Worm (Caenorhabditis elegans): ENCODE data around the gene T10G3.2.

The T10G3.2 gene

DNA sequence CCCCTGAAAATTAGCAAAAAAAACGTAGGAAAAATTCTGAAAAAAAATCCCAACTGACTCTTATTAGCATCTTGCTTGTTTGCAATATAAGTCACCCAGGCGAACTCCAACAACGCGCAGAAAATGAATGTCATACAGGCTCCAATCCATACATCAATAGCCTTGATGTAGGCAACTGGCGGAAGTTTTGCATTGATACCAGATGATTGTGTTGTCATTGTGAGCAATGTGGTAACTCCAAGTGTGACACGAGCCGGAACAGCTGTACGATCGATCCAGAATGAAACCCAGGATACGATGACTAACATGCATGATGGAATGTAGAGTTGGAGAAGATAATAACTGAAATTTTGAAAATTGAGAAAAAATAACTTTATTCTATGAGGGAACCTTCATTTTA, 19.6 kb upstream of the T10G3.2 start:
- TF ChIP-seq C16A3.4 (tag; optimal IDR thresholded peaks at IDR 0.05) = no peak
- no peak for TF ChIP-seq pax-3 (tag; optimal IDR thresholded peaks at IDR 0.05)
- no peak for TF ChIP-seq nhr-19 (GFP tag; conservative IDR thresholded peaks at IDR 0.05)
- TF ChIP-seq alr-1 (tag; optimal IDR thresholded peaks at IDR 0.05; ENCODE audit: borderline replicate concordance) = no peak
- no peak for TF ChIP-seq unc-98 (GFP tag; IDR thresholded peaks at IDR 0.05)
- TF ChIP-seq lin-35 (GFP tag; optimal IDR thresholded peaks at IDR 0.05) = no peak
- TF ChIP-seq hpl-2 (GFP tag; optimal IDR thresholded peaks at IDR 0.05) = no peak
- TF ChIP-seq lin-15B (tag; optimal IDR thresholded peaks at IDR 0.05) = no peak
- no peak for TF ChIP-seq blmp-1 (tag; optimal IDR thresholded peaks at IDR 0.05)

DNA sequence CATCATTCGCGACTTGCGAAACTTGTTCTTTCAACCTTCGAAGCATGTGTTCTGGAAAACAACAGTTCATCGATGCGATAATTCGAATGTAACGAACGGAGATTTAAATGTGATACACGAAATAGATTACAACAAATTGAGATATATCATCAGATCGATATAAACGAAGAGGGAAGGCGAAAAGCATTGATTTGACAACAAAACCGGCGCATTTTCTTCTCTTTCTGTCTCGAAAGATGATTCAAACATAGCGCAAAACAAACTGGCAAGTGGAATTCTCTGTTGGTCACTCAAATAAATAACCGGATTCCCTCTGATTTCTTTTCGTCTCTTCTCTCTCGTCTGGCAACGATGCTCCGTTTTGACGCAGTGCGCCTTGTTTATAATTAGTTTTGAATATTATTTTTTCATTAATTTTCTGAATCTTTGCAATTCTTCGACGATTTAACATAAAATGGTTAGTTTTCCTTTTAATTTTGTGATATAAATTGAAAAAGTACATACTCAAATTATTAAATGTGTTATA, 17.7 kb upstream of the T10G3.2 start, which contains the start of the genes eea-1 and gut-2:
Gene eea-1, minus strand, starts transcription at position 51 of the 526 bp plus-strand sequence.
Gene gut-2, plus strand, starts transcription at position 369 of the 526 bp plus-strand sequence.
- TF ChIP-seq egl-27 (tag; optimal IDR thresholded peaks at IDR 0.05) (no peak), lin-39 (tag; optimal IDR thresholded peaks at IDR 0.05) (no peak), C34B4.2 (tag; optimal IDR thresholded peaks at IDR 0.05) (no peak), unc-86 (tag; optimal IDR thresholded peaks at IDR 0.05) (no peak), F16B12.6 (tag; optimal IDR thresholded peaks at IDR 0.05) (peak; percentile 37), tbx-2 (tag; optimal IDR thresholded peaks at IDR 0.05) (peak; percentile 65), lsy-2 (tag; optimal IDR thresholded peaks at IDR 0.05) (peak; percentile 80 to 81), efl-1 (optimal IDR thresholded peaks at IDR 0.05) (peak; percentile 67 to 76), efl-1 (GFP tag; optimal IDR thresholded peaks at IDR 0.05 in 1 of 2) (peak; percentile 71 to 91), mab-9 (GFP tag; IDR thresholded peaks at IDR 0.05) (no peak), hlh-17 (GFP tag; optimal IDR thresholded peaks at IDR 0.05; ENCODE audit: borderline replicate concordance) (no peak), nhr-77 (tag; optimal IDR thresholded peaks at IDR 0.05) (peak; percentile 51), nhr-76 (tag; optimal IDR thresholded peaks at IDR 0.05) (no peak), snu-23 (GFP tag; optimal IDR thresholded peaks at IDR 0.05) (peak; percentile 88), ces-1 (GFP tag; optimal IDR thresholded peaks at IDR 0.05) (no peak), C04F5.9 (tag; optimal IDR thresholded peaks at IDR 0.05) (no peak), unc-98 (GFP tag; IDR thresholded peaks at IDR 0.05) (no peak), pqm-1 (tag; optimal IDR thresholded peaks at IDR 0.05) (no peak), ztf-11 (tag; optimal IDR thresholded peaks at IDR 0.05) (no peak), rnt-1 (tag; optimal IDR thresholded peaks at IDR 0.05) (peak; percentile 76), dsc-1 (tag; optimal IDR thresholded peaks at IDR 0.05) (peak; percentile 44), ceh-88 (GFP tag; IDR thresholded peaks at IDR 0.05) (no peak), nhr-12 (tag; optimal IDR thresholded peaks at IDR 0.05) (no peak), nhr-85 (tag) (peak; percentile 92), grh-1 (GFP tag; IDR thresholded peaks at IDR 0.05) (peak; percentile 88), fos-1 (tag; optimal IDR thresholded peaks at IDR 0.05) (peak; percentile 43), vab-15 (tag; optimal IDR thresholded peaks at IDR 0.05) (no peak), sox-4 (tag; optimal IDR thresholded peaks at IDR 0.05) (no peak), ztf-4 (tag; optimal IDR thresholded peaks at IDR 0.05) (peak; percentile 54), nhr-47 (tag; optimal IDR thresholded peaks at IDR 0.05) (peak; percentile 69), alr-1 (tag; optimal IDR thresholded peaks at IDR 0.05; ENCODE audit: borderline replicate concordance) (no peak), egl-13 (tag; optimal IDR thresholded peaks at IDR 0.05) (no peak), nhr-28 (tag; optimal IDR thresholded peaks at IDR 0.05) (no peak), snpc-4 (tag; optimal IDR thresholded peaks at IDR 0.05) (peak; percentile 45), lin-15B (tag; optimal IDR thresholded peaks at IDR 0.05) (peak; percentile 9), tlp-1 (tag; optimal IDR thresholded peaks at IDR 0.05) (no peak), aha-1 (tag; optimal IDR thresholded peaks at IDR 0.05) (no peak), ceh-90 (tag; optimal IDR thresholded peaks at IDR 0.05) (no peak), hpl-2 (GFP tag; optimal IDR thresholded peaks at IDR 0.05) (no peak), ceh-82 (tag; optimal IDR thresholded peaks at IDR 0.05) (peak; percentile 37 to 59 (median 37)), ceh-63 (GFP tag; optimal IDR thresholded peaks at IDR 0.05) (no peak), fkh-8 (tag; optimal IDR thresholded peaks at IDR 0.05) (no peak), mef-2 (tag; optimal IDR thresholded peaks at IDR 0.05) (no peak), efl-3 (GFP tag; optimal IDR thresholded peaks at IDR 0.05) (no peak), dpl-1 (GFP tag; optimal IDR thresholded peaks at IDR 0.05) (peak; percentile 56 to 80 (median 73)), fkh-4 (tag; optimal IDR thresholded peaks at IDR 0.05; ENCODE audit: borderline replicate concordance) (no peak)

Data from whole organism, L1 larva.